Worm (Caenorhabditis elegans) whole organism, young adult: ENCODE data around the gene rme-1.
A peak's percentile ranks its signal among the peaks of the same experiment; 100 is the strongest.

ENCODE experiments used
- B0019.2 ChIP-seq: fragments of 200-800 bp; sonication (Bioruptor generic); conservative IDR thresholded peaks from 2 replicates; pipeline ENCODE4 v1.3.6; 2022; ENCODE audit warnings: missing genetic modification reagents, missing genetic modification characterization, missing compliant biosample characterization
- C06A6.2 ChIP-seq: fragments of 200-800 bp; sonication (Bioruptor generic); conservative IDR thresholded peaks from 2 replicates; pipeline ENCODE4 v1.3.6; 2022; ENCODE audit warnings: missing genetic modification characterization, missing compliant biosample characterization
- D2030.7 ChIP-seq: fragments of 200-800 bp; sonication (Bioruptor generic); IDR thresholded peaks from 2 replicates; pipeline ENCODE4 v1.3.6; 2022; ENCODE audit warnings: missing genetic modification reagents, missing genetic modification characterization, missing compliant biosample characterization
- F23B12.7 ChIP-seq: sonication (generic microtip); optimal IDR thresholded peaks from 2 replicates; lab custom pipeline; 2017; ENCODE audit warnings: missing genetic modification characterization, mild to moderate bottlenecking, missing compliant biosample characterization, antibody characterized with exemption, moderate library complexity; ENCODE audit not compliant: insufficient read depth
- F49E8.2 ChIP-seq: sonication (generic microtip); optimal IDR thresholded peaks from 3 replicates; lab custom pipeline; 2017; ENCODE audit warnings: missing genetic modification characterization, mild to moderate bottlenecking, missing compliant biosample characterization, antibody characterized with exemption, moderate library complexity; ENCODE audit not compliant: insufficient read depth
- F52B5.7 ChIP-seq: sonication (generic microtip); optimal IDR thresholded peaks from 2 replicates; lab custom pipeline; 2016; ENCODE audit warnings: mild to moderate bottlenecking, missing genetic modification characterization, missing compliant biosample characterization
- F55B11.4 ChIP-seq: sonication (generic microtip); optimal IDR thresholded peaks from 2 replicates; lab custom pipeline; 2016; ENCODE audit warnings: missing compliant biosample characterization, missing genetic modification characterization, borderline replicate concordance; ENCODE audit not compliant: insufficient read depth
- Y53G8AR.9 ChIP-seq: fragments of 200-800 bp; sonication (Bioruptor generic); conservative IDR thresholded peaks from 2 replicates; pipeline ENCODE4 v1.3.6; 2022; ENCODE audit warnings: missing genetic modification reagents, missing genetic modification characterization, missing compliant biosample characterization
- Y56A3A.18 ChIP-seq: fragments of 200-800 bp; sonication (Bioruptor generic); IDR thresholded peaks from 2 replicates; pipeline ENCODE4 v1.3.6; 2022; ENCODE audit warnings: missing genetic modification reagents, missing genetic modification characterization, missing compliant biosample characterization
- Y79H2A.3 ChIP-seq: fragments of 200-800 bp; sonication (Bioruptor generic); conservative IDR thresholded peaks from 2 replicates; pipeline ENCODE4 v1.3.6; 2022; ENCODE audit warnings: missing genetic modification reagents, missing genetic modification characterization, missing compliant biosample characterization
- Y95B8A.8 ChIP-seq: fragments of 200-800 bp; sonication (Bioruptor generic); IDR thresholded peaks from 2 replicates; pipeline ENCODE4 v1.3.6; 2022; ENCODE audit warnings: missing genetic modification reagents, missing genetic modification characterization, missing compliant biosample characterization
- ama-1 ChIP-seq, 3 experiments: fragments of 150-350 bp in 1 of 3; sonication (generic microtip) in 2 of 3; optimal IDR thresholded peaks; 2 replicates each; lab custom pipeline; 2014 to 2018; ENCODE audit warnings: missing biosample characterization in 2 of 3, missing genetic modification characterization in 2 of 3, missing genetic modification reagents in 2 of 3
- atf-7 ChIP-seq: sonication (generic microtip); optimal IDR thresholded peaks from 2 replicates; lab custom pipeline; 2017; ENCODE audit warnings: mild to moderate bottlenecking, missing genetic modification characterization, missing compliant biosample characterization
- athp-1 ChIP-seq: sonication (generic microtip); optimal IDR thresholded peaks from 2 replicates; lab custom pipeline; 2017; ENCODE audit warnings: mild to moderate bottlenecking, missing genetic modification characterization, missing compliant biosample characterization
- bed-2 ChIP-seq: fragments of 200-800 bp; sonication (Bioruptor generic); IDR thresholded peaks from 2 replicates; pipeline ENCODE4 v1.3.6; 2022; ENCODE audit warnings: missing genetic modification reagents, missing genetic modification characterization, missing compliant biosample characterization
- cebp-1 ChIP-seq, 2 experiments: fragments of 200-800 bp in 1 of 2; sonication (Bioruptor generic) in 1 of 2; sonication (generic microtip) in 1 of 2; IDR thresholded peaks in 1 of 2; optimal IDR thresholded peaks in 1 of 2; 2 replicates each; pipeline versions ENCODE4 v1.3.6 to Lab custom; 2017 to 2022; ENCODE audit warnings: missing compliant biosample characterization in 2 of 2, missing genetic modification characterization in 2 of 2, mild to moderate bottlenecking in 1 of 2, missing genetic modification reagents in 1 of 2, moderate library complexity in 1 of 2
- ceh-40 ChIP-seq: fragments of 200-800 bp; sonication (Bioruptor generic); IDR thresholded peaks from 2 replicates; pipeline ENCODE4 v1.3.6; 2022; ENCODE audit warnings: missing genetic modification characterization, missing compliant biosample characterization
- ceh-58 ChIP-seq: fragments of 200-800 bp; sonication (Bioruptor generic); IDR thresholded peaks from 2 replicates; pipeline ENCODE4 v1.3.6; 2022; ENCODE audit warnings: missing genetic modification characterization, missing compliant biosample characterization
- ceh-79 ChIP-seq: sonication (generic microtip); optimal IDR thresholded peaks from 2 replicates; lab custom pipeline; 2017; ENCODE audit warnings: mild to moderate bottlenecking, missing genetic modification characterization, missing compliant biosample characterization
- chd-7 ChIP-seq: sonication (generic microtip); optimal IDR thresholded peaks from 2 replicates; lab custom pipeline; 2016; ENCODE audit warnings: mild to moderate bottlenecking, missing genetic modification characterization, moderate library complexity, missing compliant biosample characterization
- him-1 ChIP-seq: sonication (generic microtip); optimal IDR thresholded peaks from 2 replicates; lab custom pipeline; 2016; ENCODE audit warnings: missing genotype, missing genetic modification reagents, missing genetic modification characterization, missing compliant biosample characterization
- hlh-12 ChIP-seq: sonication (generic microtip); optimal IDR thresholded peaks from 2 replicates; lab custom pipeline; 2016; ENCODE audit warnings: missing genetic modification characterization, missing compliant biosample characterization
- lag-1 ChIP-seq: fragments of 200-800 bp; sonication (Bioruptor generic); IDR thresholded peaks from 2 replicates; pipeline ENCODE4 v1.3.6; 2022; ENCODE audit warnings: missing genetic modification reagents, missing genetic modification characterization, missing compliant biosample characterization
- lin-35 ChIP-seq, 3 experiments: fragments of 150-350 bp in 2 of 3; sonication (generic microtip) in 1 of 3; optimal IDR thresholded peaks; 2 replicates each; lab custom pipeline; 2014 to 2018; ENCODE audit warnings: missing biosample characterization in 3 of 3, missing genetic modification characterization in 3 of 3, missing genetic modification reagents in 3 of 3
- lsy-27 ChIP-seq: sonication (generic microtip); optimal IDR thresholded peaks from 2 replicates; lab custom pipeline; 2017; ENCODE audit warnings: missing genetic modification characterization, mild to moderate bottlenecking, missing compliant biosample characterization, antibody characterized with exemption, missing genotype, borderline replicate concordance; ENCODE audit not compliant: insufficient read depth
- madf-10 ChIP-seq: sonication (generic microtip); optimal IDR thresholded peaks from 2 replicates; lab custom pipeline; 2016; ENCODE audit warnings: mild to moderate bottlenecking, missing genetic modification characterization, missing compliant biosample characterization
- madf-3 ChIP-seq: fragments of 200-800 bp; sonication (Bioruptor generic); IDR thresholded peaks from 2 replicates; pipeline ENCODE4 v1.3.6; 2022; ENCODE audit warnings: missing genetic modification reagents, missing genetic modification characterization, missing compliant biosample characterization
- madf-6 ChIP-seq: fragments of 200-800 bp; sonication (Bioruptor generic); IDR thresholded peaks from 2 replicates; pipeline ENCODE4 v1.3.6; 2022; ENCODE audit warnings: missing genetic modification reagents, missing genetic modification characterization, missing compliant biosample characterization
- nfya-2 ChIP-seq: fragments of 200-800 bp; sonication (Bioruptor generic); IDR thresholded peaks from 2 replicates; pipeline ENCODE4 v1.3.6; 2022; ENCODE audit warnings: missing genetic modification reagents, missing genetic modification characterization, missing compliant biosample characterization
- nfyb-1 ChIP-seq: fragments of 200-800 bp; sonication (Bioruptor generic); IDR thresholded peaks from 2 replicates; pipeline ENCODE4 v1.3.6; 2022; ENCODE audit warnings: missing genetic modification reagents, missing genetic modification characterization, missing compliant biosample characterization
- nhr-120 ChIP-seq: fragments of 200-800 bp; sonication (Bioruptor generic); IDR thresholded peaks from 2 replicates; pipeline ENCODE4 v1.3.6; 2022; ENCODE audit warnings: missing genetic modification characterization, missing compliant biosample characterization
- pbrm-1 ChIP-seq: fragments of 200-800 bp; sonication (Bioruptor generic); IDR thresholded peaks from 2 replicates; pipeline ENCODE4 v1.3.6; 2022; ENCODE audit warnings: missing genetic modification reagents, missing genetic modification characterization, missing compliant biosample characterization
- pha-4 ChIP-seq: fragments of 150-350 bp; sonication (generic microtip); optimal IDR thresholded peaks from 2 replicates; lab custom pipeline; 2014; ENCODE audit warnings: missing biosample characterization, missing genetic modification reagents, missing genetic modification characterization
- repo-1 ChIP-seq: sonication (generic microtip); optimal IDR thresholded peaks from 2 replicates; lab custom pipeline; 2017; ENCODE audit warnings: mild to moderate bottlenecking, missing genetic modification characterization, missing compliant biosample characterization
- snpc-1.1 ChIP-seq: sonication (generic microtip); optimal IDR thresholded peaks from 2 replicates; lab custom pipeline; 2017; ENCODE audit warnings: missing genetic modification characterization, mild to moderate bottlenecking, missing compliant biosample characterization, antibody characterized with exemption, moderate library complexity, missing genotype, missing genetic modification reagents; ENCODE audit not compliant: insufficient read depth
- snpc-1.3 ChIP-seq: sonication (generic microtip); optimal IDR thresholded peaks from 2 replicates; lab custom pipeline; 2017; ENCODE audit warnings: missing genetic modification characterization, mild to moderate bottlenecking, missing compliant biosample characterization, antibody characterized with exemption, moderate library complexity, missing genotype, missing genetic modification reagents; ENCODE audit not compliant: insufficient read depth
- snpc-4 ChIP-seq, 5 experiments: fragments of 150-350 bp in 1 of 5; sonication (generic microtip) in 4 of 5; optimal IDR thresholded peaks; 2 replicates each; lab custom pipeline; 2014 to 2018; ENCODE audit warnings: missing genetic modification characterization in 5 of 5, missing biosample characterization in 3 of 5, antibody characterized with exemption in 2 of 5, mild to moderate bottlenecking in 2 of 5, missing compliant biosample characterization in 2 of 5, missing genotype in 2 of 5, moderate library complexity in 2 of 5, missing genetic modification reagents in 1 of 5
- somi-1 ChIP-seq: fragments of 200-800 bp; sonication (Bioruptor generic); optimal IDR thresholded peaks from 2 replicates; lab custom pipeline; 2018; ENCODE audit warnings: mild to moderate bottlenecking, missing genetic modification characterization, missing compliant biosample characterization
- tbx-9 ChIP-seq: sonication (generic microtip); optimal IDR thresholded peaks from 2 replicates; lab custom pipeline; 2016; ENCODE audit warnings: borderline replicate concordance, missing genetic modification characterization, inconsistent platforms, missing compliant biosample characterization
- unc-130 ChIP-seq: sonication (generic microtip); optimal IDR thresholded peaks from 2 replicates; lab custom pipeline; 2016; ENCODE audit warnings: missing genetic modification reagents, missing genetic modification characterization, missing compliant biosample characterization
- unc-62 ChIP-seq: fragments of 150-350 bp; optimal IDR thresholded peaks from 2 replicates; lab custom pipeline; 2014; ENCODE audit warnings: missing biosample characterization, missing genetic modification reagents, missing genetic modification characterization
- xnd-1 ChIP-seq: sonication (generic microtip); optimal IDR thresholded peaks from 2 replicates; lab custom pipeline; 2016; ENCODE audit warnings: missing genotype, missing genetic modification reagents, missing genetic modification characterization, missing compliant biosample characterization
- ztf-18 ChIP-seq: sonication (generic microtip); optimal IDR thresholded peaks from 2 replicates; lab custom pipeline; 2016; ENCODE audit warnings: missing genotype, mild to moderate bottlenecking, missing genetic modification characterization, missing compliant biosample characterization
- ztf-6 ChIP-seq: fragments of 200-800 bp; sonication (Bioruptor generic); IDR thresholded peaks from 2 replicates; pipeline ENCODE4 v1.3.6; 2022; ENCODE audit warnings: missing genetic modification reagents, missing genetic modification characterization, missing compliant biosample characterization

rme-1 gene

ce11 chrV:6217834-6218233, 9.1 kb downstream of the rme-1 start, which contains the start of gene str-206:
str-206 (plus strand) TSS chrV:6218134.
- peak; percentile 28 for TF ChIP-seq repo-1 (tag; lab: Kevin White, UChicago)
- no peak for TF ChIP-seq hlh-12
- TF ChIP-seq unc-62 (GFP tag; lab: Kevin White, UChicago), result no peak
- TF ChIP-seq ceh-79, result no peak
- TF ChIP-seq ceh-58, result no peak
- no peak for TF ChIP-seq nhr-120 (GFP tag; lab: Robert Waterston, UW)

- TF ChIP-seq F23B12.7, result no peak
- peak; percentile 35 for TF ChIP-seq madf-10 (tag; lab: Kevin White, UChicago)
- TF ChIP-seq pha-4, result peak; percentile 43
- TF ChIP-seq ceh-40 (GFP tag; lab: Robert Waterston, UW), result no peak
- no peak for TF ChIP-seq cebp-1 (GFP tag; IDR thresholded peaks at IDR 0.05; lab: Robert Waterston, UW)
- TF ChIP-seq cebp-1 (tag; optimal IDR thresholded peaks at IDR 0.05; lab: Kevin White, UChicago), result peak; percentile 45
- TF ChIP-seq lag-1 (GFP tag; lab: Robert Waterston, UW), result no peak
- peak; percentile 8 for TF ChIP-seq snpc-4 (GFP tag; optimal IDR thresholded peaks at IDR 0.05; lab: Kevin White, UChicago)
- TF ChIP-seq snpc-4 (tag; optimal IDR thresholded peaks at IDR 0.05; lab: Kevin White, UChicago), result no peak
- TF ChIP-seq D2030.7 (GFP tag; lab: Robert Waterston, UW), result no peak
- TF ChIP-seq chd-7 (tag; lab: Kevin White, UChicago), result peak; percentile 33
- TF ChIP-seq ztf-6, result no peak
- 0 out of 2 replicates have a peak, but pooled peaks have one; percentile 28 for TF ChIP-seq pbrm-1 (GFP tag; lab: Robert Waterston, UW)
- 0 out of 2 replicates have a peak, but pooled peaks have one; percentile 19 for TF ChIP-seq Y95B8A.8
- TF ChIP-seq F52B5.7 (tag; lab: Kevin White, UChicago), result no peak
- TF ChIP-seq Y53G8AR.9 (GFP tag; lab: Robert Waterston, UW), result 0 out of 2 replicates have a peak, but pooled peaks have one; percentile 55
- no peak for TF ChIP-seq bed-2 (GFP tag; lab: Robert Waterston, UW)
- 0 out of 2 replicates have a peak, but pooled peaks have one; percentile 35 for TF ChIP-seq nfyb-1 (GFP tag; lab: Robert Waterston, UW)
- TF ChIP-seq xnd-1, result no peak
- 0 out of 2 replicates have a peak, but pooled peaks have one; percentile 65 for TF ChIP-seq nfya-2 (GFP tag; lab: Robert Waterston, UW)
- no peak for TF ChIP-seq ceh-58
- TF ChIP-seq lsy-27 (tag; lab: Kevin White, UChicago), result no peak
- no peak for TF ChIP-seq madf-3 (GFP tag; lab: Robert Waterston, UW)
- peak in 1 of 3 experiments; percentile 55 for TF ChIP-seq lin-35 (GFP tag; optimal IDR thresholded peaks at IDR 0.05; lab: Kevin White, UChicago)
- TF ChIP-seq unc-130, result no peak
- TF ChIP-seq athp-1, result no peak
- no peak for TF ChIP-seq F49E8.2 (tag; lab: Kevin White, UChicago)
- TF ChIP-seq F55B11.4 (tag; lab: Kevin White, UChicago), result no peak
- 0 out of 2 replicates have a peak, but pooled peaks have one; percentile 7 for TF ChIP-seq Y56A3A.18 (GFP tag; lab: Robert Waterston, UW)
- TF ChIP-seq C06A6.2, result no peak
- TF ChIP-seq somi-1 (GFP tag; lab: Kevin White, UChicago), result no peak
- TF ChIP-seq B0019.2 (GFP tag; lab: Robert Waterston, UW), result no peak
- no peak for TF ChIP-seq ztf-18 (tag; lab: Kevin White, UChicago)
- no peak for TF ChIP-seq tbx-9
- no peak; the same call in 1 of the 2 replicates for TF ChIP-seq madf-6 (GFP tag; lab: Robert Waterston, UW)
- peak; percentile 41 for TF ChIP-seq atf-7 (tag; lab: Kevin White, UChicago)
- TF ChIP-seq Y79H2A.3, result no peak
- TF ChIP-seq ama-1 (optimal IDR thresholded peaks at IDR 0.05; lab: Kevin White, UChicago), result peak; percentile 85
- TF ChIP-seq ama-1 (GFP tag; optimal IDR thresholded peaks at IDR 0.05; lab: Kevin White, UChicago), result no peak
- TF ChIP-seq him-1, result no peak
- TF ChIP-seq snpc-1.3 (tag; lab: Kevin White, UChicago), result no peak
- TF ChIP-seq snpc-1.1 (tag; lab: Kevin White, UChicago), result no peak
Observed at ce11 chrV:6220752-6221151, 12.1 kb downstream of the rme-1 start.
